Fruit fly (Drosophila melanogaster) whole organism, embryonic: ENCODE results near the gene CG33669.

ENCODE experiments used
- Antp ChIP-seq: fragments of 200-800 bp; sonication (Bioruptor generic); optimal IDR thresholded peaks from 3 replicates; lab custom pipeline; 2016; ENCODE audit warnings: missing biosample characterization, missing genetic modification characterization
- CG11085 ChIP-seq: fragments of 200-800 bp; sonication (Bioruptor generic); IDR thresholded peaks from 2 replicates; pipeline ENCODE4 v1.3.6; 2022; ENCODE audit warnings: missing biosample characterization, missing genetic modification characterization
- CG11456 ChIP-seq: fragments of 200-800 bp; sonication (Bioruptor generic); IDR thresholded peaks from 3 replicates; pipeline ENCODE4 v1.3.6; 2022; ENCODE audit warnings: missing biosample characterization, missing genetic modification characterization
- CG13287 ChIP-seq: fragments of 200-800 bp; sonication (Bioruptor generic); IDR thresholded peaks from 2 replicates; pipeline ENCODE4 v1.3.6; 2022; ENCODE audit warnings: missing biosample characterization, missing genetic modification characterization; ENCODE audit not compliant: partially characterized antibody
- CG13424 ChIP-seq: fragments of 200-800 bp; sonication (Bioruptor generic); optimal IDR thresholded peaks from 2 replicates; lab custom pipeline; 2019; ENCODE audit warnings: missing biosample characterization, mild to moderate bottlenecking, missing genetic modification characterization, moderate library complexity
- CG14014 ChIP-seq: fragments of 200-800 bp; sonication (Bioruptor generic); IDR thresholded peaks from 2 replicates; pipeline ENCODE4 v1.3.6; 2022; ENCODE audit warnings: missing biosample characterization, missing genetic modification characterization
- CG1602 ChIP-seq: fragments of 200-800 bp; sonication (Bioruptor generic); optimal IDR thresholded peaks from 3 replicates; lab custom pipeline; 2016; ENCODE audit warnings: missing biosample characterization, missing genetic modification characterization
- CG16815 ChIP-seq: fragments of 200-800 bp; sonication (Bioruptor generic); optimal IDR thresholded peaks from 3 replicates; lab custom pipeline; 2017; ENCODE audit warnings: missing biosample characterization, mild to moderate bottlenecking, missing genetic modification characterization
- CG17359 ChIP-seq: fragments of 200-800 bp; sonication (Bioruptor generic); optimal IDR thresholded peaks from 3 replicates; lab custom pipeline; 2018; ENCODE audit warnings: missing biosample characterization, mild to moderate bottlenecking, missing genetic modification characterization, moderate library complexity
- CG17361 ChIP-seq: fragments of 200-800 bp; sonication (Bioruptor generic); IDR thresholded peaks from 3 replicates; pipeline ENCODE4 v1.3.6; 2022; ENCODE audit warnings: missing biosample characterization, missing genetic modification characterization
- CG18011 ChIP-seq: fragments of 200-800 bp; sonication (Bioruptor generic); optimal IDR thresholded peaks from 2 replicates; lab custom pipeline; 2017; ENCODE audit warnings: missing biosample characterization, missing genetic modification characterization, mild to moderate bottlenecking, moderate library complexity, missing genotype
- CG18476 ChIP-seq: fragments of 200-800 bp; sonication (Bioruptor generic); optimal IDR thresholded peaks from 2 replicates; lab custom pipeline; 2016; ENCODE audit warnings: missing biosample characterization, mild to moderate bottlenecking, missing genetic modification characterization
- CG2129 ChIP-seq: fragments of 200-800 bp; sonication (Bioruptor generic); IDR thresholded peaks from 2 replicates; pipeline ENCODE4 v1.3.6; 2022; ENCODE audit warnings: missing biosample characterization, missing genetic modification characterization; ENCODE audit not compliant: partially characterized antibody
- CG42726 ChIP-seq: fragments of 200-800 bp; sonication (Bioruptor generic); IDR thresholded peaks from 2 replicates; pipeline ENCODE4 v1.3.6; 2022; ENCODE audit warnings: missing biosample characterization, missing genetic modification characterization; ENCODE audit not compliant: partially characterized antibody
- CG4730 ChIP-seq: fragments of 200-800 bp; sonication (Bioruptor generic); IDR thresholded peaks from 2 replicates; pipeline ENCODE4 v1.3.6; 2022; ENCODE audit warnings: missing biosample characterization, missing genetic modification characterization
- CG7963 ChIP-seq: fragments of 200-800 bp; sonication (Bioruptor generic); IDR thresholded peaks from 3 replicates; pipeline ENCODE4 v1.3.6; 2022; ENCODE audit warnings: missing biosample characterization, missing genetic modification characterization; ENCODE audit not compliant: partially characterized antibody
- CG8089 ChIP-seq: fragments of 200-800 bp; sonication (Bioruptor generic); optimal IDR thresholded peaks from 3 replicates; lab custom pipeline; 2016; ENCODE audit warnings: missing biosample characterization, missing genetic modification characterization
- CG8944 ChIP-seq: fragments of 200-800 bp; sonication (Bioruptor generic); optimal IDR thresholded peaks from 3 replicates; lab custom pipeline; 2016; ENCODE audit warnings: missing biosample characterization, missing genetic modification characterization
- CG9437 ChIP-seq: fragments of 200-800 bp; sonication (Bioruptor generic); optimal IDR thresholded peaks from 2 replicates; lab custom pipeline; 2018; ENCODE audit warnings: missing biosample characterization, mild to moderate bottlenecking, missing genetic modification characterization
- CG9817 ChIP-seq: fragments of 200-800 bp; sonication (Bioruptor generic); optimal IDR thresholded peaks from 2 replicates; lab custom pipeline; 2018; ENCODE audit warnings: missing biosample characterization, mild to moderate bottlenecking, missing genetic modification characterization, moderate library complexity
- Dek ChIP-seq: fragments of 200-800 bp; sonication (Bioruptor generic); optimal IDR thresholded peaks from 3 replicates; lab custom pipeline; 2019; ENCODE audit warnings: missing biosample characterization, mild to moderate bottlenecking, missing genetic modification characterization, moderate library complexity
- H15 ChIP-seq: fragments of 200-800 bp; sonication (Bioruptor generic); IDR thresholded peaks from 3 replicates; pipeline ENCODE4 v1.3.6; 2022; ENCODE audit warnings: missing biosample characterization, missing genetic modification characterization
- HHEX ChIP-seq: fragments of 200-800 bp; sonication (Bioruptor generic); optimal IDR thresholded peaks from 3 replicates; lab custom pipeline; 2017; ENCODE audit warnings: missing biosample characterization, mild to moderate bottlenecking, missing genetic modification characterization, missing genetic modification reagents
- HLH3B ChIP-seq: fragments of 200-800 bp; sonication (Bioruptor generic); IDR thresholded peaks from 2 replicates; pipeline ENCODE4 v1.3.6; 2022; ENCODE audit warnings: missing biosample characterization, missing genetic modification characterization
- Hr3 ChIP-seq: fragments of 200-800 bp; sonication (Bioruptor generic); optimal IDR thresholded peaks from 3 replicates; lab custom pipeline; 2016; ENCODE audit warnings: missing biosample characterization, missing genetic modification characterization
- Max ChIP-seq: fragments of 200-800 bp; sonication (Bioruptor generic); optimal IDR thresholded peaks from 2 replicates; lab custom pipeline; 2016; ENCODE audit warnings: missing biosample characterization, mild to moderate bottlenecking, missing genetic modification characterization
- Myb ChIP-seq: fragments of 200-800 bp; sonication (Bioruptor generic); optimal IDR thresholded peaks from 2 replicates; lab custom pipeline; 2016; ENCODE audit warnings: missing biosample characterization, missing genetic modification characterization
- Neu2 ChIP-seq: fragments of 200-800 bp; sonication (Bioruptor generic); optimal IDR thresholded peaks from 3 replicates; lab custom pipeline; 2016; ENCODE audit warnings: missing biosample characterization, missing genetic modification characterization, borderline replicate concordance
- Oli ChIP-seq: fragments of 200-800 bp; sonication (Bioruptor generic); optimal IDR thresholded peaks from 2 replicates; lab custom pipeline; 2018; ENCODE audit warnings: missing biosample characterization, mild to moderate bottlenecking, missing genetic modification characterization, moderate library complexity
- Opbp ChIP-seq: fragments of 200-800 bp; sonication (Bioruptor generic); IDR thresholded peaks from 3 replicates; pipeline ENCODE4 v1.3.6; 2022; ENCODE audit warnings: missing biosample characterization, missing genetic modification characterization; ENCODE audit not compliant: partially characterized antibody
- Rx ChIP-seq: fragments of 200-800 bp; sonication (Bioruptor generic); IDR thresholded peaks from 2 replicates; pipeline ENCODE4 v1.3.6; 2022; ENCODE audit warnings: missing biosample characterization, missing genetic modification characterization
- Six4 ChIP-seq: fragments of 200-800 bp; sonication (Bioruptor generic); optimal IDR thresholded peaks from 2 replicates; lab custom pipeline; 2016; ENCODE audit warnings: missing biosample characterization, missing genetic modification characterization
- Spps ChIP-seq: fragments of 200-800 bp; sonication (Bioruptor generic); optimal IDR thresholded peaks from 2 replicates; lab custom pipeline; 2018; ENCODE audit warnings: missing biosample characterization, mild to moderate bottlenecking, missing genetic modification characterization
- abd-A ChIP-seq: fragments of 200-800 bp; sonication (Bioruptor generic); optimal IDR thresholded peaks from 3 replicates; lab custom pipeline; 2019; ENCODE audit warnings: missing biosample characterization, mild to moderate bottlenecking, missing genetic modification characterization, moderate library complexity
- ap ChIP-seq: fragments of 200-800 bp; sonication (Bioruptor generic); IDR thresholded peaks from 2 replicates; pipeline ENCODE4 v1.3.6; 2022; ENCODE audit warnings: missing biosample characterization, missing genetic modification characterization
- az2 ChIP-seq: fragments of 200-800 bp; sonication (Bioruptor generic); optimal IDR thresholded peaks from 3 replicates; lab custom pipeline; 2016; ENCODE audit warnings: missing biosample characterization, missing genetic modification characterization
- jing ChIP-seq: fragments of 200-800 bp; sonication (Bioruptor generic); optimal IDR thresholded peaks from 2 replicates; lab custom pipeline; 2018; ENCODE audit warnings: missing biosample characterization, mild to moderate bottlenecking, missing genetic modification characterization
- kni ChIP-seq: fragments of 200-800 bp; sonication (Bioruptor generic); optimal IDR thresholded peaks from 3 replicates; lab custom pipeline; 2017; ENCODE audit warnings: mild to moderate bottlenecking, missing biosample characterization, missing genetic modification reagents, missing genetic modification characterization
- lbe ChIP-seq: fragments of 200-800 bp; sonication (Bioruptor generic); optimal IDR thresholded peaks from 2 replicates; lab custom pipeline; 2016; ENCODE audit warnings: missing biosample characterization, mild to moderate bottlenecking, missing genetic modification characterization
- nmo ChIP-seq: fragments of 200-800 bp; sonication (Bioruptor generic); optimal IDR thresholded peaks from 2 replicates; lab custom pipeline; 2018; ENCODE audit warnings: missing biosample characterization, mild to moderate bottlenecking, missing genetic modification characterization, moderate library complexity
- otp ChIP-seq: fragments of 200-800 bp; sonication (Bioruptor generic); IDR thresholded peaks from 3 replicates; pipeline ENCODE4, ENCODE4 v1.3.6; 2022; ENCODE audit warnings: missing biosample characterization, missing genetic modification characterization
- pan ChIP-seq, 4 experiments: fragments of >200 bp in 3 of 4; fragments of 200-800 bp in 1 of 4; sonication (Bioruptor generic) in 1 of 4; optimal IDR thresholded peaks in 3 of 4; IDR thresholded peaks in 1 of 4; 2 replicates each; pipeline versions ENCODE4 v1.3.6 to Lab custom; 2017 to 2022; ENCODE audit warnings: missing biosample characterization in 2 of 4, missing genetic modification characterization in 2 of 4, mixed read lengths in 1 of 4
- pfk ChIP-seq: fragments of 200-800 bp; sonication (Bioruptor generic); optimal IDR thresholded peaks from 2 replicates; lab custom pipeline; 2018; ENCODE audit warnings: missing biosample characterization, mild to moderate bottlenecking, missing genetic modification characterization, moderate library complexity
- psq ChIP-seq: fragments of 200-800 bp; sonication (Bioruptor generic); optimal IDR thresholded peaks from 2 replicates; lab custom pipeline; 2017; ENCODE audit warnings: missing biosample characterization, missing genetic modification characterization
- schlank ChIP-seq: fragments of 200-800 bp; sonication (Bioruptor generic); optimal IDR thresholded peaks from 2 replicates; lab custom pipeline; 2018; ENCODE audit warnings: missing biosample characterization, mild to moderate bottlenecking, missing genetic modification characterization
- so ChIP-seq: fragments of 200-800 bp; sonication (Bioruptor generic); IDR thresholded peaks from 3 replicates; pipeline ENCODE4 v1.3.6; 2022; ENCODE audit warnings: missing biosample characterization, missing genetic modification characterization
- tna ChIP-seq: fragments of 200-800 bp; sonication (Bioruptor generic); IDR thresholded peaks from 2 replicates; pipeline ENCODE4 v1.3.6; 2022; ENCODE audit warnings: missing biosample characterization, missing genetic modification characterization; ENCODE audit not compliant: partially characterized antibody
- unc-4 ChIP-seq: fragments of 200-800 bp; sonication (Bioruptor generic); IDR thresholded peaks from 2 replicates; pipeline ENCODE4 v1.3.6; 2022; ENCODE audit warnings: missing biosample characterization, missing genetic modification characterization; ENCODE audit not compliant: partially characterized antibody
- unpg ChIP-seq: fragments of 200-800 bp; sonication (Bioruptor generic); optimal IDR thresholded peaks from 3 replicates; lab custom pipeline; 2018; ENCODE audit warnings: missing biosample characterization, mild to moderate bottlenecking, missing genetic modification characterization, moderate library complexity

The CG33669 gene

DNA sequence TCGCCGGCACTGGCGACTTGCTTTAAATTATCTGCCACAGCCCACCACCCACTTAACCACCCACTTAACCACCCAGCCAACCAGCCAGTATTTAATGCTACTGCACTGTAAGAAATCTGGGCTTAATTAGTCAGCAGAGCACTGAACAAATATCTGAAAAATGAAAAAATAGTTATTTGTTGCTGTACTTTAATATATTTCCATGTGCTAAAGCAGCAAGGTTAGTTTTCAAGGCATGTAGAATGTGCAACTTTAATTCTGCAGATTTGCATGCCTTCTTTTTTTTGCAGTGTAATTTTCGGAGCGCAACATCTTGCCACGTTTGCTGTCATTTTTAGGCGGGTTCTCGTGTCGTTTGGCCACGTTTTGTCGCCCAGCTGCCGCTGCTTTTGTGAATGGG, 24.3 kb downstream of the CG33669 start (continued):
- TF ChIP-seq CG8944 (peak; percentile 30), CG42726 (no peak), Dek (peak; percentile 47), CG7963 (no peak), unc-4 (GFP tag; lab: Robert Waterston, UW) (no peak), CG18476 (GFP tag; lab: Kevin White, UChicago) (peak; percentile 27), CG14014 (GFP tag; lab: Robert Waterston, UW) (peak; percentile 41), Six4 (GFP tag; lab: Kevin White, UChicago) (peak; percentile 17), Hr3 (GFP tag; lab: Kevin White, UChicago) (peak; percentile 12), Opbp (no peak), schlank (tag; lab: Kevin White, UChicago) (no peak), CG18011 (no peak), az2 (GFP tag; lab: Kevin White, UChicago) (peak; percentile 31), pfk (no peak), psq (GFP tag; lab: Kevin White, UChicago) (no peak), CG11085 (GFP tag; lab: Robert Waterston, UW) (no peak), CG9817 (tag; lab: Kevin White, UChicago) (peak; percentile 52), CG16815 (GFP tag; lab: Kevin White, UChicago) (no peak), abd-A (no peak), Myb (GFP tag; lab: Kevin White, UChicago) (peak; percentile 25), Spps (tag; lab: Kevin White, UChicago) (no peak), CG9437 (GFP tag; lab: Kevin White, UChicago) (peak; percentile 1), ap (GFP tag; lab: Robert Waterston, UW) (0 out of 2 replicates have a peak, but pooled peaks have one; percentile 3), lbe (GFP tag; lab: Kevin White, UChicago) (no peak), CG17361 (peak; percentile 43; the same call in 1 of the 3 replicates), CG11456 (GFP tag; lab: Robert Waterston, UW) (no peak), Oli (tag; lab: Kevin White, UChicago) (peak; percentile 43), H15 (GFP tag; lab: Robert Waterston, UW) (no peak), Antp (peak; percentile 30), otp (GFP tag; lab: Robert Waterston, UW) (peak; percentile 30; the same call in 1 of the 3 replicates), nmo (GFP tag; lab: Kevin White, UChicago) (peak; percentile 59), kni (no peak), CG8089 (GFP tag; lab: Kevin White, UChicago) (no peak), Rx (GFP tag; lab: Robert Waterston, UW) (no peak), CG13424 (tag; lab: Kevin White, UChicago) (peak; percentile 43), CG13287 (GFP tag; lab: Robert Waterston, UW) (no peak), CG4730 (GFP tag; lab: Robert Waterston, UW) (0 out of 2 replicates have a peak, but pooled peaks have one; percentile 29), unpg (GFP tag; lab: Kevin White, UChicago) (peak; percentile 52), CG2129 (GFP tag; lab: Robert Waterston, UW) (no peak), CG1602 (GFP tag; lab: Kevin White, UChicago) (peak; percentile 10), pan (optimal IDR thresholded peaks at IDR 0.05; lab: Kevin White, UChicago) (no peak), pan (GFP tag; optimal IDR thresholded peaks at IDR 0.05 in 1 of 2, IDR thresholded peaks at IDR 0.05 in 1 of 2) (no peak), so (peak; percentile 55; the same call in 1 of the 3 replicates), Neu2 (GFP tag; lab: Kevin White, UChicago) (no peak), CG17359 (tag; lab: Kevin White, UChicago) (peak; percentile 36), HHEX (GFP tag; lab: Kevin White, UChicago) (peak; percentile 40), HLH3B (GFP tag; lab: Robert Waterston, UW) (0 out of 2 replicates have a peak, but pooled peaks have one; percentile 25), tna (no peak), jing (GFP tag; lab: Kevin White, UChicago) (no peak), Max (GFP tag; lab: Kevin White, UChicago) (no peak)
